Worm (Caenorhabditis elegans): Measurements from ENCODE around the gene cyp-35A1.

cyp-35A1 gene

DNA sequence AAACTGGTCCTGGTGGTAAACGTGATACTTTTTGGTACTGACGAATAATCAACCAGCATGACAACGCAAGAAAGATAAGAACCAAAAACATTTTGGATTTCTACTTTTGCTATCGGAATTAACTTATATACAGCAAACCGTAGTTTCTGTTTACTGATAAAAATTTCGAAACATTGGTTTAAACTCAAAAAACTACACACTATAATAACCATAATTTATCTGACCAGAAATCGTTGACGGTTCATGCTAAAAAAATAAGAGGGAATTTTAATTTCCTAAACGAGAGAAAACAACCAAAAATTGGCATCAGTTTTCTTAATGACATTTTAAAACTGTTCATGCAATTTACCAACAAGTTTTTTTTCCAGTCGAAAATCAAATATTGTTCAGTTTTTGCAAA is at the start of gene cyp-35A1:
Gene cyp-35A1 (minus strand): TSS at position 101 of the 400 bp plus-strand sequence.
- TF ChIP-seq unc-42 (tag; optimal IDR thresholded peaks at IDR 0.05) (no peak), sox-2 (GFP tag; IDR thresholded peaks at IDR 0.05) (no peak), syd-9 (tag; optimal IDR thresholded peaks at IDR 0.05) (no peak)

- TF ChIP-seq gmeb-2 (tag; optimal IDR thresholded peaks at IDR 0.05): no peak
- TF ChIP-seq hlh-15 (tag; optimal IDR thresholded peaks at IDR 0.05): no peak
- TF ChIP-seq ztf-16 (tag; optimal IDR thresholded peaks at IDR 0.05): no peak
- TF ChIP-seq pat-9 (tag; optimal IDR thresholded peaks at IDR 0.05): no peak
- no peak for TF ChIP-seq pqm-1 (tag; optimal IDR thresholded peaks at IDR 0.05)
- TF ChIP-seq unc-3 (GFP tag; conservative IDR thresholded peaks at IDR 0.05): no peak
- TF ChIP-seq unc-3 (tag; optimal IDR thresholded peaks at IDR 0.05): no peak
- no peak for TF ChIP-seq ref-2 (tag; optimal IDR thresholded peaks at IDR 0.05)
- no peak for TF ChIP-seq fkh-10 (GFP tag; optimal IDR thresholded peaks at IDR 0.05)
- no peak for TF ChIP-seq ceh-31 (tag; optimal IDR thresholded peaks at IDR 0.05)
- no peak for TF ChIP-seq ttx-3 (tag; optimal IDR thresholded peaks at IDR 0.05)
- no peak for TF ChIP-seq ceh-9 (tag; optimal IDR thresholded peaks at IDR 0.05)
- TF ChIP-seq ceh-2 (tag; optimal IDR thresholded peaks at IDR 0.05): no peak
- TF ChIP-seq C38D4.7 (GFP tag; optimal IDR thresholded peaks at IDR 0.05): no peak
- no peak for TF ChIP-seq npax-4 (tag; optimal IDR thresholded peaks at IDR 0.05)
- no peak for TF ChIP-seq pha-4 (tag; optimal IDR thresholded peaks at IDR 0.05)
- TF ChIP-seq ceh-18 (tag; optimal IDR thresholded peaks at IDR 0.05): no peak
- no peak for TF ChIP-seq T23F11.4 (GFP tag; optimal IDR thresholded peaks at IDR 0.05)
- TF ChIP-seq hlh-6 (tag; optimal IDR thresholded peaks at IDR 0.05): no peak
Measured at ce11 chrV:7409599-7409998, 48.0 kb upstream of the cyp-35A1 start, which contains the start of gene R13D7.2. TSS of gene R13D7.2 (plus strand) at chrV:7409899.

DNA sequence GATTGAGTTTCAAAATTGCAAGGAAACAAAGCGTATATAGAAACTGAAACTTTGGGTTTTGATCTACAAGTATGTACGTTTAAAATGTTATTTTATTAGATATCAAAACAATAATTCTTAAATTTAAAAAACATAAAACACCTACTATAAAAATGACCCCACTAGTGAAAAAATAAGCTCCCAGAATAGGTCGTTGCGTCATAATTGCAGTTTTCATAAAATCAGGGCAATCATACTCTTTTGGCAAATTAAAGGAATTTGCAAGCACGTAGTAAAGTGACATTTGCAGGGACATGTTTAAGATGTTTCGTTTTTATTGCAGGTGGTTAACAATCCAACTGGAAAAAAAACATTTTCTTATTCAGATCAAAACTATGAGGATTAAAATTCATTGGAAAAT is 46.9 kb upstream of the cyp-35A1 start, which contains the start of gene srt-6:
Gene srt-6 (minus strand): TSS at position 295 of the 400 bp plus-strand sequence.
- TF ChIP-seq hlh-13 (GFP tag; optimal IDR thresholded peaks at IDR 0.05) (no peak), hlh-6 (tag; optimal IDR thresholded peaks at IDR 0.05) (no peak), T23F11.4 (GFP tag; optimal IDR thresholded peaks at IDR 0.05) (no peak), ceh-19 (GFP tag; optimal IDR thresholded peaks at IDR 0.05) (no peak), ceh-14 (tag; optimal IDR thresholded peaks at IDR 0.05) (no peak), ceh-45 (GFP tag; IDR thresholded peaks at IDR 0.05) (no peak), pqm-1 (tag; optimal IDR thresholded peaks at IDR 0.05) (no peak), fkh-6 (tag; optimal IDR thresholded peaks at IDR 0.05) (no peak), K09A11.1 (tag; optimal IDR thresholded peaks at IDR 0.05; ENCODE audit: insufficient read depth) (no peak), nfya-1 (tag; optimal IDR thresholded peaks at IDR 0.05) (no peak), sox-2 (GFP tag; IDR thresholded peaks at IDR 0.05) (no peak), pros-1 (tag; optimal IDR thresholded peaks at IDR 0.05) (no peak), hlh-15 (tag; optimal IDR thresholded peaks at IDR 0.05) (no peak), madf-2 (tag; optimal IDR thresholded peaks at IDR 0.05) (no peak), dve-1 (tag; optimal IDR thresholded peaks at IDR 0.05) (no peak), fax-1 (tag; optimal IDR thresholded peaks at IDR 0.05) (no peak), mec-3 (tag; optimal IDR thresholded peaks at IDR 0.05; ENCODE audit: borderline replicate concordance) (no peak), tbx-7 (tag; optimal IDR thresholded peaks at IDR 0.05) (no peak), unc-86 (tag; optimal IDR thresholded peaks at IDR 0.05) (no peak)

ce11 chrV:7403501-7403900 is 41.9 kb upstream of the cyp-35A1 start:
- TF ChIP-seq zip-5 (tag; optimal IDR thresholded peaks at IDR 0.05): no peak
- TF ChIP-seq sox-2 (GFP tag; IDR thresholded peaks at IDR 0.05): no peak
- TF ChIP-seq hlh-6 (tag; optimal IDR thresholded peaks at IDR 0.05): no peak
- TF ChIP-seq unc-3 (GFP tag; conservative IDR thresholded peaks at IDR 0.05): no peak
- TF ChIP-seq unc-3 (tag; optimal IDR thresholded peaks at IDR 0.05): no peak
- TF ChIP-seq T23F11.4 (GFP tag; optimal IDR thresholded peaks at IDR 0.05): no peak
- TF ChIP-seq dmd-4 (tag; optimal IDR thresholded peaks at IDR 0.05; ENCODE audit: borderline replicate concordance): no peak
